Worm (Caenorhabditis elegans): Measurements from ENCODE around the gene T04A8.8.

DNA sequence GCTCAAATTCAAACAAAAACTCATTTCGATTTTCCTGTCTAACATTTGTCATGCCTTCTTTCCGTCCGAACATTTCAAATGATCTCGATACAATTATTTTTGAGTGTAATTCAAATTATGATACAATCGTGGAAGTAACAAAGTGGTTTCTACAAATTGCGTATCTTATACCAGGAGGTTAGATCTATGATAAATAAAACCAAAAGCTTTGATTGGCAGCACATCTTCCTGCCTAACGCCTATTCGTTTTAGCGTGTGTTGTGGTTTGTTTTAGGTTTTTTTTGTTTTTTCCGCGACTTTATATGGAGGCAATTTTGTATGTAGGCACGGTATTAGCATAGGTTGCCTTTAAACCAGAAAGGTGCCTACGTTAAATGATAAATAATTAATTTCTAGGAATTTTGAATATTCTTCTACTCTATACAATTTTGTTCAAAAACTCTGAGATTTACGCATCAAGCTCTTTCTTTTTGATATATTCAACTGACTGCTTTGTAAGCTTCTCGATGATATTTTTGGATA is 13.8 kb upstream of the T04A8.8 start, which contains the start of gene srg-11:
- no peak for TF ChIP-seq nhr-25 (tag; optimal IDR thresholded peaks at IDR 0.05)
- no peak for TF ChIP-seq nhr-237 (tag; optimal IDR thresholded peaks at IDR 0.05)
- no peak for TF ChIP-seq unc-62 (GFP tag; optimal IDR thresholded peaks at IDR 0.05)
